Worm (Caenorhabditis elegans): ENCODE results near the gene srh-301.

- no peak for TF ChIP-seq aly-2 (tag; optimal IDR thresholded peaks at IDR 0.05)
- no peak for TF ChIP-seq nhr-28 (tag; optimal IDR thresholded peaks at IDR 0.05)
- no peak for TF ChIP-seq nhr-11 (tag; optimal IDR thresholded peaks at IDR 0.05)
- no peak for TF ChIP-seq mdl-1 (tag; optimal IDR thresholded peaks at IDR 0.05)
- TF ChIP-seq R02D3.7 (tag; optimal IDR thresholded peaks at IDR 0.05): no peak
- no peak for TF ChIP-seq nhr-77 (tag; optimal IDR thresholded peaks at IDR 0.05)
- no peak for TF ChIP-seq elt-3 (tag; optimal IDR thresholded peaks at IDR 0.05)
- no peak for TF ChIP-seq nhr-76 (tag; optimal IDR thresholded peaks at IDR 0.05)
These were observed 41.2 kb upstream of the srh-301 start, which contains the start of gene srab-12 for ce11 chrV:17783542-17783941.
